Fruit fly (Drosophila melanogaster) whole organism, adult: Measurements from ENCODE around the gene CG6933.

Source experiments
- CG11617 ChIP-seq: fragments of 200-800 bp; sonication (Bioruptor generic); optimal IDR thresholded peaks from 2 replicates; lab custom pipeline; 2017; ENCODE audit warnings: mild to moderate bottlenecking, missing biosample characterization, missing genetic modification reagents, missing genetic modification characterization
- CG12768 ChIP-seq: fragments of 200-800 bp; sonication (Bioruptor generic); optimal IDR thresholded peaks from 2 replicates; lab custom pipeline; 2017; ENCODE audit warnings: missing biosample characterization, missing genetic modification characterization, mild to moderate bottlenecking, moderate library complexity, missing genetic modification reagents
- CG33017 ChIP-seq: fragments of 200-800 bp; sonication (Bioruptor generic); optimal IDR thresholded peaks from 2 replicates; lab custom pipeline; 2018; ENCODE audit warnings: missing biosample characterization, mild to moderate bottlenecking, missing genetic modification characterization, moderate library complexity
- Mnt ChIP-seq: fragments of 200-800 bp; sonication (Bioruptor generic); optimal IDR thresholded peaks from 2 replicates; lab custom pipeline; 2016; ENCODE audit warnings: missing biosample characterization, mild to moderate bottlenecking, missing genetic modification characterization
- ovo ChIP-seq: fragments of 200-800 bp; sonication (Bioruptor generic); optimal IDR thresholded peaks from 2 replicates; lab custom pipeline; 2016; ENCODE audit warnings: missing biosample characterization, missing genetic modification characterization

- no peak for TF ChIP-seq Mnt
- TF ChIP-seq CG12768 (GFP tag; lab: Kevin White, UChicago) = no peak
- TF ChIP-seq ovo (GFP tag; lab: Kevin White, UChicago) = no peak
- no peak for TF ChIP-seq CG33017 (tag; lab: Kevin White, UChicago)
- TF ChIP-seq CG11617 (GFP tag; lab: Kevin White, UChicago) = no peak
These were observed 1.2 kb upstream of the CG6933 start, which contains the start of gene CG17145 for dm6 chr3L:20221412-20221864.
